Worm (Caenorhabditis elegans) whole organism, dauer: ENCODE data around the gene W05B2.2.

Experiments
- unc-62 ChIP-seq: sonication (generic microtip); optimal IDR thresholded peaks from 2 replicates; lab custom pipeline; 2017; ENCODE audit warnings: missing biosample characterization, missing genetic modification reagents, missing genetic modification characterization

The W05B2.2 gene

DNA sequence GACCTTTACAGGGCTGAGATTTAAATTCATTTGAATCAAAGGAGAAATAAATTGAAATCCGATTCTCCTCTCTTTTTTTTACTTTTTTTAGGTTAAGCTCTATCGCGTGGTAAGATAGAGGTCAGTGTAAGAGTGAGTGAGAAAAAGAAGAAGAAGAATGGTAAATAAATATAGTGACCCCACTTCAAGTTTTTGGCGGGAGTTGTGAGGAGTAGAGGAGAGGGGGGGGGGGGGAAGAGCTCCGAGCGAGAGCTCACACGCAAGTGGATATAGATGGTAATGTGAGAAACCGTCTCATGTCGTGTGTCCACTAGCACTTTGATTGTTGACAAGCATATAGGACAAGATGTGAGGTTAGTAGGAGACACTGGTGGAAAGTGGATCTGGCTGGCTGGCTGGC lies at the start of gene W05B2.2:
Gene W05B2.2 (minus strand): TSS at position 101 of the 400 bp plus-strand sequence.
- TF ChIP-seq unc-62 = no peak

DNA sequence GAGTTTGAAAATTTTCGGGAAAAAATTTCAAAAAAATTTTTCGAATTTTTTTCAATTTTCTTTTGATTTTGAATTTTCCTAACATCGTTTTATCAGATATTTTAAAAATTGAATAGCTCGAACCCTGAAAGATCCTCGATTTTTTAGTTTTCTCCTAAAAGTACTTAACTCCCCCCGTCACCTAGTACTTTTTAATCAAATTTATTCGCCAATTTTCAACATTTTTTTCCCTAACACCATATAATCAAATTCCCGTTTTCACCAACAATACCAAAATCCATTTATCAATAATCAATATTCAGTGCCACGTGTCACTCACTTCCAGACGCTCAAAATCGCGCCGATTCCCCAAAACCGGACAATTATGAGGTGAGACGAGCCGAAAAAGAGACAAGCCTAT lies 45.4 kb upstream of the W05B2.2 start, which contains the start of gene kvs-4:
Gene kvs-4 (plus strand): TSS at position 301 of the 400 bp plus-strand sequence.
- TF ChIP-seq unc-62 = no peak

DNA sequence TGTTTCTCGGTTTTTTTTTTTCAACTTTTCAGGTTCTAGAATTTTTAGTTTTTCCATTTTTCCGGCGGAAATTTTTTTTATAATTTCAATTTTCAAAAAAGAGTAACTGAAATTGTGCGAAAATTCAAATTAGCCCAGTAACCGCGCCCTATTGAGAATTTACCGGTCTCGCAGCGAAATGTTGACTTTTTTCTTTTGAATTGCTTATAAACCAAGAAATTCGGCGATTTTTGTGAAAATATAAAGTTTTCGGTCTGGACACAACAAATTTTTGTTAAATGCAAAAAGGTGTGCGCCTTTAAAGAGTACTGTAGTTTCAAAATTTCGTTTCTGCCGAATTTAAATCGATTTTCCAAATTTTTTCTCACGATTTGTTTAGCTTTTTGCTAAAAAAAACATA lies 43.7 kb upstream of the W05B2.2 start:
- no peak for TF ChIP-seq unc-62

DNA sequence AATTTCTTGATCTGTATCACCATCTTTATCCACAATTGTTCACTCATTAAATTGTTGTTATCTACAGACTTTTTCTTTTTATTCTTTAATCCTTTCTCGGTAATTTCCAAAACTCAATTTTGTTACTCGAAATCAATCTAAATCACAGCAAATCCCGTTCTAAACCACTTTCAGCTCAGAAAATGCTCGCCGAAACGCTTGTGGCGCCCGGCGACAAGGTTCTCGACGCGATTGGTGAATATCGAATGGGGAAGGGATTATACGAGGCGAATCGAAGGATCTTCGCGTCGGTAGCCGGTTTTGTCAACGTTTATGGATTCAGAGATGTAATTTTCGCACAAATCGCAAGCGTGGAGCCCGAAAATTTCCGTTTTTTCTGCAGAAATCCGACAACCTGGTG lies 42.0 kb upstream of the W05B2.2 start, which contains the start of gene exos-1:
Gene exos-1 (plus strand): TSS at position 175 of the 400 bp plus-strand sequence.
- TF ChIP-seq unc-62 = no peak

DNA sequence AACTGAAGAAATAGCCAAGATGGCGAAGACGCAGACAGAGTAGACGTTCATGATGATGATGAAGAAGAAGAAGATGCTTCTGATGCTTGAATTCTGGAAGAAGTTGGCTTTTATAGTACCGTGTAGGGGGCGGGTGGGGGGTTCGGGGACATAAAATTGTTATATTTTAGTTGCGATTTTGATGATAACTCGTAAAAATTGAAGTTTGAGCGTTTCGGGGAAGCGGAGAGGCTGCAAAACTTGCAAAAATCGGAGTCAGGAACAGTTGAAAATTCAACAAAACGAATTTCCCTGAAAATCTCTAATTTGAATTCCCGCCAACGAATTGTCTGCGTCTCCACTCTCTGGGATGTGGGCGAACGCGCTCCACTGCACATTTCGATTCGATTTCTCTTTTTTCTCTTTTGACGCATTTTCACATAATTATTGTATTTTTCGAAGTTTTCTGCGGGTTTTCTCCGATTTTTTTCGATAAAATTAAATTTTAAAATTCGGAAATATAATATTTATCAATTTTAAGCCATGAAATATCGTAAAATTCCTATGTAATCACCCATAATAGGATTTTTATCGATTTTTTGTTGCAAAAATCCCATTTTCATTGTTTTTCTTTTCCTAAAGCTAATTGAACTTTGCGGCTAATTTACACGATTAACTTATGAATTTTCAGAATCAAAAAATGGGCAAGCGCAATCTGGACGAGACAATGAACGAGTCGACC lies 40.8 kb upstream of the W05B2.2 start, which contains the start of the genes fipr-17 and Y48A6B.3:
Gene fipr-17 (minus strand): TSS at position 51 of the 721 bp plus-strand sequence.
Gene Y48A6B.3 (plus strand): TSS at position 671 of the 721 bp plus-strand sequence.
- TF ChIP-seq unc-62 = no peak

DNA sequence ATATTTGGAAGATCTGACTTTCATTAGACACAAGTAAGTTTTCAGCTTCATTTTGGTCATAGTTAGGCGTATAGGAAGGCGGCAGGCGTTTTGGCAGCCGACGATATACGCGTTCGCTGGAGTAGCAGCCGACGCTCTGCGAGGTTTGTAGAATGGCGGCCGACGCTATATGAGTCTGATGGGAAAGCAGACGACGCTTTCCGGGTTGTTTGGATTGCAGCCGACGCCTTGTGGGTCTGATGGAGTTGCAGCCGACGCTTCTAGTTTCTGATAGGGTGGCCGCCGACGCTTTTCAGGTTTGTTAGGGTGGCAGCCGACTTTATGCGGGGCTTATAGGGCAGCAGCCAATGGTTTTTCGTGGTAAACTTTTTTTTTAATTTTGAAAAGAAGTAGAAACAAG lies 35.9 kb upstream of the W05B2.2 start:
- TF ChIP-seq unc-62 = no peak

DNA sequence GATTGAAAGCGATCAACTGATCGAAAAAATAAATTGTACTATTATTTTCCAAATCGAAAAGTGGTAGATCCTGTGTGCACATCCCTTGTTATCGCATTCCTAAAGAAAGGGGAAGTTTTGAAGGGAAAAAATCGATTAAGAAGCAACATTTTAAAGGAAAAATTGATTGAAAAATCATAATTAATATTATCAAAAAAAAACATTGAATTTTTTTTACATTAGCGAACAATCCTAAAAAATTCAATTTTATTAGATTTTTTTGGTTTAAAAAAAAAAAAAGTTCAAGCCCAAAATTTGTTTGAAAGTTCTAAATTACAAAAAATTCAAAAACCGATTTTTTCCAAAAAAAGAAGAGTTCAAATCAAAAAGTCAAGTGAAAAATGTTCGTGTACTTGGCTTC lies 28.2 kb upstream of the W05B2.2 start, which contains the start of gene dmsr-5:
Gene dmsr-5 (minus strand): TSS at position 101 of the 400 bp plus-strand sequence.
- TF ChIP-seq unc-62 = no peak

DNA sequence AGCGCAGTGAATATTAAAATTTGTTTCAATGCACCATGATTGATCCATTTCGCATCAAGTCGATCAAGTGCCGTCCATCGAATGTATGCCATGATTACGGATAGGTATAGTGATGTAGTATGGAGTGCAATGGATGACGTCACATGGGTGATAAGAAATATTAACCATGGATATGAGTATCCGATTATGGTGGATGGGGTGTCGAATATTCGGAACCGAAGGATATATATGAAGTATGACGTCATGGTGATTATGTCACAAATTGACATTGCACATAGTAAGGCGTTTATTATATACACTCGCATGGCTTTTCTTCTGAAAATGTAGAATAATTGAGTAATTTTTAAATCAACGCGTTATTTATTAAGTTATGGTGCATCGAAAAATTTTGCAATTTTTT lies 27.2 kb upstream of the W05B2.2 start:
- no peak for TF ChIP-seq unc-62

DNA sequence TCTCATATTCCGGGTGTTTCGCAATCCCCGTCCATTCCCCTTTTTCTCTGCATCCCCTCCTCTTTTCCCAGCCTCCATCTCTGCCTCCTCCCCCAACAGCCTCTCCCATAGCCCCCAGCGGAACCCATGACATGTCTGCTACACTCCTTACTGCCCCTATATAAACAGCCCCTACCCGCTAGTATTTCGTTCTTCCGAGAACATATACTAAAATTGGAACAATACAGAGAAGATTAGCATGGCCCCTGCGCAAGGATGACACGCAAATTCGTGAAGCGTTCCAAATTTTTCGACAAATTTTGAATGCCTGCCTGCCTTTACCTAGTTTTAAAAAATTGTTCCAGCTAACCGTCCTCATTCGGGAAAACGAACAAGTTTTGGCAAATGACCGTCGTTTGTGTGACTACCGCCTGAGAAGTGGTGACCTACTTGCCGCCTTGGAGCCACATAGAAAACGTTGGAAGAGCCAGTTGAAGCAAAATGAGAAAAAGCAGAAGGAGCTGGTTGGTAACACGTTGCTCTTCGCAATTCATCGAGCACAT lies 22.7 kb upstream of the W05B2.2 start:
- TF ChIP-seq unc-62 = no peak

DNA sequence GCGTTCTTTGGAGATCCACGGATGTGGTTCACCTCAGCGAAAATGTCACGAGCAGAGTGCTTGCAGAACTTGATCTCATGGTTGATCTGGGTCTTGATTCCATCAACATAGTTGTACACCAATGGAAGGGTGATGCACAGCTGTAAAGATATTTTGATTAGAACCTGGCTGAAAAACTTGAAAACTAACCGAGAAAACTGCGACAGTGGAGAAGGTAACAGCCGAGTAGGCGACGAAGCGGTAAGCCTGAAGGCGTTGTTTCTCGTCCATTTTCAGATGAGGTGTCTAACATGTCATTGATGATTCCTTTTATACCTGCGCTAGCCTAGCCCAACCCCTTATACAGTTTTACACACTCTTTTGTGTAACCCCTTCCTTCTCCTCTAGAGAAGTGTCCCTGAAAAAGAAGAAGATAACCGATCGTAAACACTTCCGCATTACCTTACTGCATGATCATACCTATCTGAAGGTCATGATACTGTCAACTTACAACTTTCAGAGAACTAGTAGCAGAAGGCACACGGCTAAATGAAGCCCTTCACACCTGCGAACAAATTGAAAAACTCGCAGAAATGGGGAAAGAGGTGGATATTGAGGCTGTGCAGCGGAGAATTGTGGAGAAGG lies 20.8 kb upstream of the W05B2.2 start, which contains the start of gene col-94:
Gene col-94 (minus strand): TSS at position 313 of the 624 bp plus-strand sequence.
- no peak for TF ChIP-seq unc-62

DNA sequence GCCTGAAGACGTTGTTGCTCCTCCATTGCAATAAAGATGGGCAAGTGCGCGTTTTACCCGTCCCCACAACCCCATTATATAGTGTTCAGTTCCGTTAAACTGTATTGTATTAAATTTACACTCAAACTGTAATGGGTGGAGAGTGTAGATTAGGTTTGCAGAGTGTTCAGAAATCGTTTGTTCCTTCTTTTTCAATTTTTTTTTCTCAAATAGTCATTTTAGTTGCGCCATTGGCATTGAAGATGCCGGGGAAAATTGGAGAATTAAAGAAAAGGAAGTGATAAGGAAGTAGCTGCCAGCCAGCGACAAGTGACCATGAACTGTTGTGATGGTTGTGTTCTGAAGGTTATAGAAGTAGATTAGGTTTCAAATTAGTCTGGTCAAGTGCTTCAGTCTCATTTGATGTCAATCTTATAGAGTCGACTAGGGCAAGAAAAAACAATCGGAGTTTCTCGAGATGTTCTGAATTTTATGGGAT lies 18.7 kb upstream of the W05B2.2 start, which contains the start of gene col-93:
Gene col-93 (minus strand): TSS at position 51 of the 478 bp plus-strand sequence.
- no peak for TF ChIP-seq unc-62

DNA sequence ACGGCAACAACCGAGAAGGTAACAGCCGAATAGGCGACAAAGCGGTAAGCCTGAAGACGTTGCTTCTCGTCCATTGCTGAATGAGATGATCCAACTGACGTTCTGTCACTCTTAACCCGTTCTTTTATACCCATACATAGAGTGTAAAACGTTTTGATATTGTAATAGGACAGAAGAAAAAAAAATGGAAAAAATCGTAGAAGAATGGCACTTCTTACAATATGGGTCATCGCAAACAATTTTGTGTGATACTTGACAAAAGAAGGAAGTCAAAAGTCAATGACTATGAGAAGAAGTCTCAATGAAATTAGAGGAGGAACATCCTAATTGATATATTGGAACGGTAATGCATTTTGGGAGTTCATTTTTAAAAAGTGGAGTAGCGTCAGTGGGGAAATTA lies 16.2 kb upstream of the W05B2.2 start, which contains the start of gene col-92:
Gene col-92 (minus strand): TSS at position 101 of the 400 bp plus-strand sequence.
- no peak for TF ChIP-seq unc-62

DNA sequence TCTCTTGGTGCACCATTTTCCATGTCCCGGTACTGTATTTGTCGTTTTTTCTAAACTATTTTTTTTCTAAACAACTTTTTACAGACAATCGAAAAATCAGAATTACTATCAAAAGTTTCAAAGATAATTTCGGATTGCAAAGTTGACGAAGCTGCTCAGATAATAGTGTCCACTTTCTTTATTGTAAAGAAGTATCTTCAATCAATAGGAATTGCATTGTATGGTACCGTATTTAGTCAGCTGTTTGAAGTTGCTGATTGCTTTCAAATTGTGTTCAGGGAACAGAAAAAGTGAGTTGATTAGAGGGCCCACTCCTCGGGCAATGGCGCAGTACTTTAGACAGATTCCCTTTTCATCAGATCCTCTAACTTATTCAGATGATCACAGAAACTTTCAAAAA lies 14.6 kb upstream of the W05B2.2 start:
- TF ChIP-seq unc-62 = no peak

DNA sequence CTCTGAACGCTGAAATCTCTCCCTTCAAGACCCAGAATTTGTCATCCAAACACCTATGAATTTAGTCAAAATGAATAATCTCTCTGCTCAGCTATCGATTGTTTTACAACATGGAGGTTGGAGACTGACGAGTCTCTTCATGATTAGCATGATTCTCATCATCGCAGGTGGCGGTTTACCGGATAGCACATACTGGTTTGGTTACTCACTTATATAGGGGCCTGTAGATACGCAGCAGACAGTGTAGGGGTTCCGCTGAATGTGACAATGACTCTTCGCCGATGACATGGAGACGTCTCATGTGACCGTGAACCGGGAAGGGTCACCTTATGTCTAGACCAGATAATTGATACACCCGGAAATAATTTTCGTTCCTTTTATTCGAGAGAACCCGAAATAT lies 9.7 kb upstream of the W05B2.2 start:
- no peak for TF ChIP-seq unc-62

DNA sequence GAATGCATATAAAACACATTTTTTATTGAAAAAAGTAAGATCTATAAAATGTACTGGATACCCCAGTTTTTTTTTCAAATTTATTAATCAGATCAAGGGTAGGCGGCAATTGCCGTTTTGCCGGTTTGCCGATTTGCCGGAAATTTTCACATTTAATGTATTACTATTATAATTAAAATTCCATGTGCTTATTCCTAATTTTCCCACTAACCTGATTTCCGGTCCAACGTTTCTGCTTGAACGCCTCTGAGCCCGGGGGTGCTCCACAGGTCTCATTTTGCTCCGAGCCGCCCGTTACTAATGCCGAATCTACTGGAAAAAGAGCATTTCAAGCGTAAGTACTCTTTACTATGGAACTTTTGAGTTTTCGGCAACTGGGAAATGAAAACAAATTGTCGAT lies 2.7 kb upstream of the W05B2.2 start, which contains the start of gene dhc-4:
Gene dhc-4 (plus strand): TSS at position 301 of the 400 bp plus-strand sequence.
- no peak for TF ChIP-seq unc-62

DNA sequence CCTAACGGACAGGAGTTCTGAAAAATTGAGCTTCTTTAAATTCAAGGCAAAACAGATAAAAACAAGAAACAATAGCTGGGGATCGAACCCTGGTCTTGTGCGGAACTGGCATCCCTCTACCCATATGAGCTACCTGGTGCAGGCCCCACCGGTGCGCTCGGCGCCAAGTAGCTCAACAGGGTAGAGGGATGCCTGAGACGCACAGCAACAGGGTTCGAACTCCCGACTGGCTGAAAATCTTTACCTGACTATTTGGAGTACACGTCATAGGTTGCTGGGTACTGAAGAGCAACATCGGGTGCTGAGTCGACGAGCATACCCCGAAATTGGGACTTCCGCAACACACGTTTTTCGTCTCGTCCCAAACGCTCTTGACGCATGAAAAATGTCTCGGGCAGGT lies 4.0 kb downstream of the W05B2.2 start:
- no peak for TF ChIP-seq unc-62

DNA sequence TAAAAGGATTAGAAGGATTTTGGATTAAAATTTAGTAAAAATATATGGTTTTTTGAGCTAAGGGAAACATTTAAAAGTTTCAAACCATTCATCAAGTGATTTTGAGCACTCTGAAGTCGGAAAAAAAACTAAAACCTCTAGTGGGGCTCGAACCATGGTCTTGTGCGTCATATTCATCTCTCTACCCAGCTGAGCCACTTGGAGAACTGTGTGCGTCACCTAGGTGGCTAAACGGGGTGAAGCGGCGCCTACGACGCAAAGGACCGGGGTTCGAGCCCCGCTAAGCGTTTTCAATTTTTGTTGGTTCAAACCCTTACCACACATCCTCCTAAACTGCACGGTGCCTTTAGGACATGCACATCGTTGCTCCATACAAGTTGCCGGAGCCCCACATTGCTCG lies 6.5 kb downstream of the W05B2.2 start:
- TF ChIP-seq unc-62 = no peak
